Worm (Caenorhabditis elegans) whole organism, young adult: Measurements from ENCODE around the gene gln-6.

Experiments used
- B0019.2 ChIP-seq: fragments of 200-800 bp; sonication (Bioruptor generic); conservative IDR thresholded peaks from 2 replicates; pipeline ENCODE4 v1.3.6; 2022; ENCODE audit warnings: missing genetic modification reagents, missing genetic modification characterization, missing compliant biosample characterization
- B0035.1 ChIP-seq: sonication (generic microtip); optimal IDR thresholded peaks from 2 replicates; lab custom pipeline; 2016; ENCODE audit warnings: missing genetic modification characterization, mild to moderate bottlenecking, missing compliant biosample characterization, missing genotype, missing genetic modification reagents
- C06A6.2 ChIP-seq: fragments of 200-800 bp; sonication (Bioruptor generic); conservative IDR thresholded peaks from 2 replicates; pipeline ENCODE4 v1.3.6; 2022; ENCODE audit warnings: missing genetic modification characterization, missing compliant biosample characterization
- F10E7.11 ChIP-seq: sonication (generic microtip); optimal IDR thresholded peaks from 2 replicates; lab custom pipeline; 2017; ENCODE audit warnings: mild to moderate bottlenecking, missing genetic modification characterization, moderate library complexity, missing compliant biosample characterization
- F39B2.1 ChIP-seq: fragments of 200-800 bp; sonication (Bioruptor generic); IDR thresholded peaks from 2 replicates; pipeline ENCODE4 v1.3.6; 2022; ENCODE audit warnings: missing genetic modification reagents, missing genetic modification characterization, missing compliant biosample characterization
- K12H6.12 ChIP-seq: fragments of 200-800 bp; sonication (Bioruptor generic); optimal IDR thresholded peaks from 2 replicates; lab custom pipeline; 2018; ENCODE audit warnings: mild to moderate bottlenecking, missing genetic modification characterization, missing compliant biosample characterization
- T26A5.8 ChIP-seq: sonication (generic microtip); optimal IDR thresholded peaks from 2 replicates; lab custom pipeline; 2016; ENCODE audit warnings: missing genetic modification characterization, missing compliant biosample characterization
- Y53G8AR.9 ChIP-seq: fragments of 200-800 bp; sonication (Bioruptor generic); conservative IDR thresholded peaks from 2 replicates; pipeline ENCODE4 v1.3.6; 2022; ENCODE audit warnings: missing genetic modification reagents, missing genetic modification characterization, missing compliant biosample characterization
- Y56A3A.18 ChIP-seq: fragments of 200-800 bp; sonication (Bioruptor generic); IDR thresholded peaks from 2 replicates; pipeline ENCODE4 v1.3.6; 2022; ENCODE audit warnings: missing genetic modification reagents, missing genetic modification characterization, missing compliant biosample characterization
- Y79H2A.3 ChIP-seq: fragments of 200-800 bp; sonication (Bioruptor generic); conservative IDR thresholded peaks from 2 replicates; pipeline ENCODE4 v1.3.6; 2022; ENCODE audit warnings: missing genetic modification reagents, missing genetic modification characterization, missing compliant biosample characterization
- ZK185.1 ChIP-seq: sonication (generic microtip); optimal IDR thresholded peaks from 2 replicates; lab custom pipeline; 2016; ENCODE audit warnings: mild to moderate bottlenecking, missing genetic modification characterization, missing compliant biosample characterization; ENCODE audit not compliant: poor library complexity, severe bottlenecking
- atf-7 ChIP-seq: sonication (generic microtip); optimal IDR thresholded peaks from 2 replicates; lab custom pipeline; 2017; ENCODE audit warnings: mild to moderate bottlenecking, missing genetic modification characterization, missing compliant biosample characterization
- attf-5 ChIP-seq: fragments of 200-800 bp; sonication (Bioruptor generic); optimal IDR thresholded peaks from 2 replicates; lab custom pipeline; 2018; ENCODE audit warnings: mild to moderate bottlenecking, missing genetic modification characterization, missing compliant biosample characterization
- attf-6 ChIP-seq: fragments of 200-800 bp; sonication (Bioruptor generic); IDR thresholded peaks from 2 replicates; pipeline ENCODE4 v1.3.6; 2022; ENCODE audit warnings: missing genetic modification reagents, missing genetic modification characterization, missing compliant biosample characterization
- ccch-3 ChIP-seq: fragments of 200-800 bp; sonication (Bioruptor generic); optimal IDR thresholded peaks from 2 replicates; lab custom pipeline; 2018; ENCODE audit warnings: mild to moderate bottlenecking, missing genetic modification characterization, missing compliant biosample characterization
- cebp-1 ChIP-seq, 2 experiments: fragments of 200-800 bp in 1 of 2; sonication (Bioruptor generic) in 1 of 2; sonication (generic microtip) in 1 of 2; IDR thresholded peaks in 1 of 2; optimal IDR thresholded peaks in 1 of 2; 2 replicates each; pipeline versions ENCODE4 v1.3.6 to Lab custom; 2017 to 2022; ENCODE audit warnings: missing compliant biosample characterization in 2 of 2, missing genetic modification characterization in 2 of 2, mild to moderate bottlenecking in 1 of 2, missing genetic modification reagents in 1 of 2, moderate library complexity in 1 of 2
- cebp-2 ChIP-seq: fragments of 200-800 bp; sonication (Bioruptor generic); IDR thresholded peaks from 2 replicates; pipeline ENCODE4 v1.3.6; 2022; ENCODE audit warnings: missing genetic modification characterization, missing compliant biosample characterization
- ceh-27 ChIP-seq: fragments of 200-800 bp; sonication (Bioruptor generic); optimal IDR thresholded peaks from 2 replicates; lab custom pipeline; 2018; ENCODE audit warnings: mild to moderate bottlenecking, missing genetic modification characterization, moderate library complexity, missing compliant biosample characterization
- ceh-40 ChIP-seq: fragments of 200-800 bp; sonication (Bioruptor generic); IDR thresholded peaks from 2 replicates; pipeline ENCODE4 v1.3.6; 2022; ENCODE audit warnings: missing genetic modification characterization, missing compliant biosample characterization
- dpl-1 ChIP-seq: fragments of 150-350 bp; optimal IDR thresholded peaks from 2 replicates; lab custom pipeline; 2014; ENCODE audit warnings: missing biosample characterization, missing genetic modification reagents, missing genetic modification characterization
- egrh-3 ChIP-seq: fragments of 200-800 bp; sonication (Bioruptor generic); IDR thresholded peaks from 2 replicates; pipeline ENCODE4 v1.3.6; 2022; ENCODE audit warnings: missing genetic modification reagents, missing genetic modification characterization, missing compliant biosample characterization
- ets-4 ChIP-seq: fragments of 200-800 bp; sonication (Bioruptor generic); optimal IDR thresholded peaks from 2 replicates; lab custom pipeline; 2018; ENCODE audit warnings: mild to moderate bottlenecking, missing genetic modification characterization, missing compliant biosample characterization
- him-1 ChIP-seq: sonication (generic microtip); optimal IDR thresholded peaks from 2 replicates; lab custom pipeline; 2016; ENCODE audit warnings: missing genotype, missing genetic modification reagents, missing genetic modification characterization, missing compliant biosample characterization
- hmg-1.2 ChIP-seq: fragments of 200-800 bp; sonication (Bioruptor generic); IDR thresholded peaks from 2 replicates; pipeline ENCODE4 v1.3.6; 2022; ENCODE audit warnings: missing genetic modification reagents, missing genetic modification characterization, missing compliant biosample characterization
- lin-35 ChIP-seq, 3 experiments: fragments of 150-350 bp in 2 of 3; sonication (generic microtip) in 1 of 3; optimal IDR thresholded peaks; 2 replicates each; lab custom pipeline; 2014 to 2018; ENCODE audit warnings: missing biosample characterization in 3 of 3, missing genetic modification characterization in 3 of 3, missing genetic modification reagents in 3 of 3
- lin-54 ChIP-seq: fragments of 200-800 bp; sonication (Bioruptor generic); optimal IDR thresholded peaks from 2 replicates; lab custom pipeline; 2018; ENCODE audit warnings: mild to moderate bottlenecking, missing genetic modification characterization, missing compliant biosample characterization
- lsl-1 ChIP-seq: fragments of 200-800 bp; sonication (Bioruptor generic); optimal IDR thresholded peaks from 2 replicates; lab custom pipeline; 2018; ENCODE audit warnings: mild to moderate bottlenecking, missing genetic modification characterization, moderate library complexity, missing compliant biosample characterization
- mel-28 ChIP-seq: sonication (generic microtip); optimal IDR thresholded peaks from 2 replicates; lab custom pipeline; 2016; ENCODE audit warnings: borderline replicate concordance, mild to moderate bottlenecking, missing genetic modification characterization, missing compliant biosample characterization
- mes-4 ChIP-seq: sonication (generic microtip); optimal IDR thresholded peaks from 2 replicates; lab custom pipeline; 2016; ENCODE audit warnings: missing genotype, missing genetic modification characterization, missing compliant biosample characterization
- nfya-1 ChIP-seq: sonication (generic microtip); optimal IDR thresholded peaks from 2 replicates; lab custom pipeline; 2017; ENCODE audit warnings: antibody characterized with exemption, missing compliant biosample characterization, missing genetic modification characterization, borderline replicate concordance; ENCODE audit not compliant: insufficient read depth
- nhr-120 ChIP-seq: fragments of 200-800 bp; sonication (Bioruptor generic); IDR thresholded peaks from 2 replicates; pipeline ENCODE4 v1.3.6; 2022; ENCODE audit warnings: missing genetic modification characterization, missing compliant biosample characterization
- nhr-80 ChIP-seq: sonication (generic microtip); optimal IDR thresholded peaks from 2 replicates; lab custom pipeline; 2016; ENCODE audit warnings: missing genetic modification characterization, missing compliant biosample characterization
- pha-4 ChIP-seq: fragments of 150-350 bp; sonication (generic microtip); optimal IDR thresholded peaks from 2 replicates; lab custom pipeline; 2014; ENCODE audit warnings: missing biosample characterization, missing genetic modification reagents, missing genetic modification characterization
- snpc-4 ChIP-seq, 5 experiments: fragments of 150-350 bp in 1 of 5; sonication (generic microtip) in 4 of 5; optimal IDR thresholded peaks; 2 replicates each; lab custom pipeline; 2014 to 2018; ENCODE audit warnings: missing genetic modification characterization in 5 of 5, missing biosample characterization in 3 of 5, antibody characterized with exemption in 2 of 5, mild to moderate bottlenecking in 2 of 5, missing compliant biosample characterization in 2 of 5, missing genotype in 2 of 5, moderate library complexity in 2 of 5, missing genetic modification reagents in 1 of 5
- xnd-1 ChIP-seq: sonication (generic microtip); optimal IDR thresholded peaks from 2 replicates; lab custom pipeline; 2016; ENCODE audit warnings: missing genotype, missing genetic modification reagents, missing genetic modification characterization, missing compliant biosample characterization
- zfh-2 ChIP-seq: fragments of 200-800 bp; sonication (Bioruptor generic); conservative IDR thresholded peaks from 2 replicates; pipeline ENCODE4 v1.3.6; 2022; ENCODE audit warnings: missing genetic modification reagents, missing genetic modification characterization, missing compliant biosample characterization
- ztf-18 ChIP-seq: sonication (generic microtip); optimal IDR thresholded peaks from 2 replicates; lab custom pipeline; 2016; ENCODE audit warnings: missing genotype, mild to moderate bottlenecking, missing genetic modification characterization, missing compliant biosample characterization

Gene gln-6

DNA sequence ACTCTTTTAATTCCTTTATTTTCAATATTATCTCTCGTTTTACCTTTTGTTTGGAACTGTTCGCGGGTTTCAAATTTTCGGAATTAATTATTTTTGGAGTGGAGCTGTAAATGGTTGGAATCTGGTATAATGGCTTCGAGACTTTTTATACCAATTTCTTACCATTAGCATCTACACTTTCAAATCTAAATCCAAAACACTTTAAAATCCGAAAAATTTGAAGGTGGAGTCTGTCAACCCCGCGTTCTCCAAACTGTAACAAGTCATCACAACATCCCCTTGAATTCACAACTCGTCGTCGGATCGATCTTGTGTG is 16.7 kb upstream of the gln-6 start, which contains the start of gene nhr-97:
nhr-97 (plus strand) TSS at position 217 of the 316 bp plus-strand sequence.
- TF ChIP-seq lsl-1 (GFP tag; lab: Kevin White, UChicago) (no peak), mes-4 (tag; lab: Kevin White, UChicago) (no peak), C06A6.2 (GFP tag; lab: Robert Waterston, UW) (no peak), nfya-1 (tag; lab: Kevin White, UChicago) (no peak), zfh-2 (GFP tag; lab: Robert Waterston, UW) (no peak), him-1 (tag; lab: Kevin White, UChicago) (no peak), Y53G8AR.9 (GFP tag; lab: Robert Waterston, UW) (no peak), ztf-18 (tag; lab: Kevin White, UChicago) (no peak), B0019.2 (GFP tag; lab: Robert Waterston, UW) (no peak), mel-28 (tag; lab: Kevin White, UChicago) (no peak), Y79H2A.3 (GFP tag; lab: Robert Waterston, UW) (no peak), pha-4 (no peak), Y56A3A.18 (no peak), B0035.1 (no peak), ets-4 (GFP tag; lab: Kevin White, UChicago) (no peak), attf-5 (GFP tag; lab: Kevin White, UChicago) (no peak), dpl-1 (no peak), attf-6 (no peak), lin-54 (GFP tag; lab: Kevin White, UChicago) (no peak)

DNA sequence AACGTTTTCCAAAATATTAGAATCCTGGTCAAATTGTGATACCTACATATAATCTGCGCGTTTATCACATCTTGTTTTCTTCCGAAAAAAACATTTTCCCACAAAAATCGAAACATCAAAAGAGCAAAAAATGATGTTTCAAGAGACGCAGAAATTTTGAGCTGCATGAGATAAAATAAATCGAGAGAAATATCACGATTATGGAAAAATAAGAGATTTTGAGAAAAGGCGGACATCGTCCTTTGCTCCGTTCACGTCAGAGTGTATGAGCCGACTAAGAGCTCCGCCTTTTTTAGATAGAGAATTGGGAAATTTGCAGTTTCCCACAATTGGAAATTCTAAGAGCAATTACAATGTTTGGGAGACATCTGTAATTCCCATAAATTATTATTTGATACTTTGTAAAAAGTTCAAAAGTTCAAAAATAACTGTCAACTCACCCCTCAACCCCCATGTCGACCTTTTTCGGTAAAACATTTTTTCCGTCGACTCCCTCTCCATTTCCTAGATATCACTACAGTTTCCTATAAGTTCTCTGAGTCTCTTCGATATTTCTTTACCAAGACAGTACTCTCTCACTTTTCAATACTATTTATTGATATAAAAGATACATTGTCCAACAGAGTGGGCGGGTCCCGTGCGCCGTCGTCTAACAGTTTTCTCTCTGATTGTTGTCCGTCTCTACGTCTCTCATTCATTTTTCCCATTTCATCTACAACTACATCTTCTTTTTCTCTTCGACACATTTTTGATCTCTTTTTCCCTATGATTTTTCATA is 16.1 kb upstream of the gln-6 start:
- TF ChIP-seq hmg-1.2 (GFP tag; lab: Robert Waterston, UW) (peak; percentile 67; the same call in 1 of the 2 replicates), nhr-80 (peak; percentile 81), ceh-27 (GFP tag; lab: Kevin White, UChicago) (no peak), snpc-4 (GFP tag; optimal IDR thresholded peaks at IDR 0.05; lab: Kevin White, UChicago) (no peak), snpc-4 (tag; optimal IDR thresholded peaks at IDR 0.05; lab: Kevin White, UChicago) (peak in 1 of 4 experiments; percentile 13), nhr-120 (GFP tag; lab: Robert Waterston, UW) (no peak), ccch-3 (GFP tag; lab: Kevin White, UChicago) (no peak)

DNA sequence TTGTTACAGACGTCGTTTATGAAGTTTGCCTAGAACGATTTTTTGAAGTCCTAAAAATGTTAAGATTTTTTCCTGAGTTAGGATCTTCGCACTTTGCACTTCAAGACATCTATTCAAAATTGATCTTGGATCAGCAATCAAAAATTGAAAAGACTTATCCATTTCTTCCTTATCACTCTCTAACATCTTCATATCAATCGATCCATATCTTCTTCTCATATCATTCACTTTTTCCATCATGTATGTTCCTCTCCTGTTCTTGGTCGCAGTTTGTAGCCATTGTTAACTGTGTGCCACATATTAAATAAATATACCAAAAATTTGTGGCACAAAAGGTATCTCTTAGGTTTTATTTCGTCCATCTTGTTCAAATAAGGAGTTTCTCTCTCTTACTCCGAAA is 15.0 kb upstream of the gln-6 start:
- TF ChIP-seq F10E7.11: no peak
- no peak for TF ChIP-seq F39B2.1
- no peak for TF ChIP-seq cebp-2 (GFP tag; lab: Robert Waterston, UW)
- no peak for TF ChIP-seq T26A5.8
- no peak for TF ChIP-seq K12H6.12 (tag; lab: Kevin White, UChicago)
- TF ChIP-seq ceh-40: no peak
- no peak for TF ChIP-seq atf-7
- TF ChIP-seq xnd-1 (tag; lab: Kevin White, UChicago): no peak
- TF ChIP-seq lin-35 (GFP tag; optimal IDR thresholded peaks at IDR 0.05; lab: Kevin White, UChicago): no peak
- TF ChIP-seq cebp-1 (GFP tag; IDR thresholded peaks at IDR 0.05; lab: Robert Waterston, UW): no peak
- TF ChIP-seq cebp-1 (tag; optimal IDR thresholded peaks at IDR 0.05; lab: Kevin White, UChicago): no peak
- no peak for TF ChIP-seq Y56A3A.18
- no peak for TF ChIP-seq ZK185.1 (tag; lab: Kevin White, UChicago)
- TF ChIP-seq egrh-3 (GFP tag; lab: Robert Waterston, UW): no peak
